Worm (Caenorhabditis elegans) whole organism, L1 larva: ENCODE measurements around the gene nkat-3.

ENCODE experiments used
- C04F5.9 ChIP-seq: sonication (generic microtip); optimal IDR thresholded peaks from 2 replicates; lab custom pipeline; 2016; ENCODE audit warnings: missing genetic modification characterization, missing compliant biosample characterization
- C34B4.2 ChIP-seq: sonication (generic microtip); optimal IDR thresholded peaks from 2 replicates; lab custom pipeline; 2017; ENCODE audit warnings: mild to moderate bottlenecking, missing genetic modification characterization, missing compliant biosample characterization
- Y116A8C.19 ChIP-seq: sonication (generic microtip); optimal IDR thresholded peaks from 2 replicates; lab custom pipeline; 2016; ENCODE audit warnings: missing compliant biosample characterization, missing genetic modification characterization, borderline replicate concordance
- alr-1 ChIP-seq: fragments of 200-800 bp; sonication (Bioruptor generic); optimal IDR thresholded peaks from 2 replicates; lab custom pipeline; 2018; ENCODE audit warnings: borderline replicate concordance, mild to moderate bottlenecking, missing genetic modification characterization, missing compliant biosample characterization
- ama-1 ChIP-seq: fragments of 150-350 bp; optimal IDR thresholded peaks from 2 replicates; lab custom pipeline; 2014
- ceh-63 ChIP-seq: fragments of 200-800 bp; sonication (Bioruptor generic); optimal IDR thresholded peaks from 2 replicates; lab custom pipeline; 2018; ENCODE audit warnings: mild to moderate bottlenecking, missing genetic modification characterization, missing compliant biosample characterization
- ceh-82 ChIP-seq, 3 experiments: fragments of 150-350 bp in 1 of 3; sonication (generic microtip) in 2 of 3; optimal IDR thresholded peaks; 2 replicates each; lab custom pipeline; 2014 to 2017; ENCODE audit warnings: missing biosample characterization in 3 of 3, missing genetic modification characterization in 3 of 3
- ceh-90 ChIP-seq: sonication (generic microtip); optimal IDR thresholded peaks from 2 replicates; lab custom pipeline; 2016; ENCODE audit warnings: missing genetic modification characterization, missing compliant biosample characterization
- ces-1 ChIP-seq: fragments of 150-350 bp; optimal IDR thresholded peaks from 2 replicates; lab custom pipeline; 2014; ENCODE audit warnings: missing biosample characterization, missing genetic modification reagents, missing genetic modification characterization
- dpl-1 ChIP-seq, 3 experiments: fragments of 150-350 bp in 2 of 3; sonication (generic microtip) in 1 of 3; optimal IDR thresholded peaks; 2 replicates each; lab custom pipeline; 2014 to 2017; ENCODE audit warnings: missing biosample characterization in 3 of 3, missing genetic modification characterization in 3 of 3, missing genetic modification reagents in 3 of 3
- efl-1 ChIP-seq, 4 experiments: fragments of 150-350 bp; optimal IDR thresholded peaks in 3 of 4; peaks in 1 of 4; 1 replicate in 1 of 4; 2 replicates in 3 of 4; lab custom pipeline; 2014; ENCODE audit warnings: missing biosample characterization in 2 of 4, missing genetic modification characterization in 2 of 4, missing genetic modification reagents in 2 of 4
- efl-3 ChIP-seq: fragments of 200-800 bp; sonication (Bioruptor generic); optimal IDR thresholded peaks from 2 replicates; lab custom pipeline; 2018; ENCODE audit warnings: mild to moderate bottlenecking, missing genetic modification characterization, missing compliant biosample characterization
- egl-27 ChIP-seq, 2 experiments: fragments of 150-350 bp in 1 of 2; sonication (generic microtip); optimal IDR thresholded peaks; 3 replicates each; lab custom pipeline; 2017 to 2018; ENCODE audit warnings: missing biosample characterization in 2 of 2, missing genetic modification characterization in 2 of 2, missing genetic modification reagents in 2 of 2
- fkh-4 ChIP-seq: sonication (generic microtip); optimal IDR thresholded peaks from 2 replicates; lab custom pipeline; 2016; ENCODE audit warnings: missing compliant biosample characterization, missing genetic modification characterization, borderline replicate concordance
- fos-1 ChIP-seq: fragments of 150-350 bp; optimal IDR thresholded peaks from 2 replicates; lab custom pipeline; 2014; ENCODE audit warnings: missing biosample characterization, missing genetic modification characterization
- hlh-17 ChIP-seq: fragments of 200-800 bp; sonication (Bioruptor generic); optimal IDR thresholded peaks from 2 replicates; lab custom pipeline; 2018; ENCODE audit warnings: missing genetic modification characterization, mild to moderate bottlenecking, missing compliant biosample characterization, moderate library complexity, borderline replicate concordance
- hpl-2 ChIP-seq: fragments of 150-350 bp; optimal IDR thresholded peaks from 2 replicates; lab custom pipeline; 2014; ENCODE audit warnings: missing biosample characterization, missing genetic modification reagents, missing genetic modification characterization
- irx-1 ChIP-seq: sonication (generic microtip); optimal IDR thresholded peaks from 2 replicates; lab custom pipeline; 2016; ENCODE audit warnings: missing genetic modification characterization, missing compliant biosample characterization
- isw-1 ChIP-seq: fragments of 200-800 bp; sonication (Bioruptor generic); IDR thresholded peaks from 2 replicates; pipeline ENCODE4 v1.3.6; 2022; ENCODE audit warnings: missing genetic modification characterization, missing compliant biosample characterization
- lin-13 ChIP-seq: fragments of 150-350 bp; optimal IDR thresholded peaks from 2 replicates; lab custom pipeline; 2014; ENCODE audit warnings: missing biosample characterization, missing genetic modification reagents, missing genetic modification characterization
- lin-35 ChIP-seq, 2 experiments: fragments of 150-350 bp; optimal IDR thresholded peaks; 2 replicates each; lab custom pipeline; 2014; ENCODE audit warnings: missing biosample characterization in 2 of 2, missing genetic modification characterization in 2 of 2, missing genetic modification reagents in 2 of 2
- lin-39 ChIP-seq: fragments of 150-350 bp; optimal IDR thresholded peaks from 2 replicates; lab custom pipeline; 2014; ENCODE audit warnings: missing biosample characterization, missing genetic modification reagents, missing genetic modification characterization
- lir-3 ChIP-seq: sonication (generic microtip); optimal IDR thresholded peaks from 2 replicates; lab custom pipeline; 2016; ENCODE audit warnings: mild to moderate bottlenecking, missing genetic modification characterization, moderate library complexity, missing compliant biosample characterization; ENCODE audit not compliant: poor library complexity
- mab-9 ChIP-seq: fragments of 200-800 bp; sonication (Bioruptor generic); IDR thresholded peaks from 2 replicates; pipeline ENCODE4 v1.3.6; 2022; ENCODE audit warnings: missing genetic modification reagents, missing genetic modification characterization, missing compliant biosample characterization
- mdl-1 ChIP-seq, 2 experiments: fragments of 150-350 bp; optimal IDR thresholded peaks; 2 replicates each; lab custom pipeline; 2014 to 2017; ENCODE audit warnings: missing biosample characterization in 2 of 2, missing genetic modification characterization in 2 of 2, inconsistent platforms in 1 of 2
- mef-2 ChIP-seq: fragments of 150-350 bp; optimal IDR thresholded peaks from 2 replicates; lab custom pipeline; 2014; ENCODE audit warnings: missing biosample characterization, missing genetic modification characterization
- mep-1 ChIP-seq: fragments of 150-350 bp; optimal IDR thresholded peaks from 2 replicates; lab custom pipeline; 2014; ENCODE audit warnings: missing biosample characterization, missing genetic modification characterization
- nhr-12 ChIP-seq: sonication (generic microtip); optimal IDR thresholded peaks from 2 replicates; lab custom pipeline; 2017; ENCODE audit warnings: missing biosample characterization, missing genetic modification characterization
- nhr-47 ChIP-seq: sonication (generic microtip); optimal IDR thresholded peaks from 2 replicates; lab custom pipeline; 2016; ENCODE audit warnings: mild to moderate bottlenecking, missing genetic modification characterization, moderate library complexity, missing compliant biosample characterization
- nhr-76 ChIP-seq: sonication (generic microtip); optimal IDR thresholded peaks from 2 replicates; lab custom pipeline; 2017; ENCODE audit warnings: missing biosample characterization, missing genetic modification characterization
- nhr-77 ChIP-seq: fragments of 150-350 bp; optimal IDR thresholded peaks from 2 replicates; lab custom pipeline; 2014; ENCODE audit warnings: missing biosample characterization, missing genetic modification characterization
- nhr-84 ChIP-seq: sonication (generic microtip); optimal IDR thresholded peaks from 2 replicates; lab custom pipeline; 2017; ENCODE audit warnings: missing biosample characterization, missing genetic modification characterization
- nhr-85 ChIP-seq: sonication (generic microtip); peaks from one replicate; lab custom pipeline; 2016; ENCODE audit warnings: missing genetic modification characterization, inconsistent platforms, missing compliant biosample characterization
- nhr-90 ChIP-seq: sonication (generic microtip); optimal IDR thresholded peaks from 2 replicates; lab custom pipeline; 2016; ENCODE audit warnings: mild to moderate bottlenecking, missing genetic modification characterization, missing compliant biosample characterization; ENCODE audit not compliant: poor library complexity
- pag-3 ChIP-seq: sonication (generic microtip); optimal IDR thresholded peaks from 2 replicates; lab custom pipeline; 2017; ENCODE audit warnings: missing genetic modification characterization, mild to moderate bottlenecking, missing compliant biosample characterization, antibody characterized with exemption, borderline replicate concordance; ENCODE audit not compliant: insufficient read depth
- snpc-4 ChIP-seq: fragments of 150-350 bp; optimal IDR thresholded peaks from 2 replicates; lab custom pipeline; 2014; ENCODE audit warnings: missing biosample characterization, missing genetic modification characterization
- snu-23 ChIP-seq: sonication (generic microtip); optimal IDR thresholded peaks from 2 replicates; lab custom pipeline; 2016; ENCODE audit warnings: missing genetic modification characterization, missing compliant biosample characterization
- sup-37 ChIP-seq: fragments of 200-800 bp; sonication (Bioruptor generic); optimal IDR thresholded peaks from 2 replicates; lab custom pipeline; 2018; ENCODE audit warnings: mild to moderate bottlenecking, missing genetic modification characterization, missing compliant biosample characterization
- swsn-7 ChIP-seq: sonication (generic microtip); optimal IDR thresholded peaks from 2 replicates; lab custom pipeline; 2016; ENCODE audit warnings: missing genetic modification characterization, missing compliant biosample characterization
- unc-30 ChIP-seq: sonication (generic microtip); optimal IDR thresholded peaks from 2 replicates; lab custom pipeline; 2017; ENCODE audit warnings: missing biosample characterization, missing genetic modification characterization
- unc-62 ChIP-seq: fragments of 150-350 bp; optimal IDR thresholded peaks from 2 replicates; lab custom pipeline; 2014; ENCODE audit warnings: missing biosample characterization, missing genetic modification reagents, missing genetic modification characterization
- vab-15 ChIP-seq: sonication (generic microtip); optimal IDR thresholded peaks from 2 replicates; lab custom pipeline; 2017; ENCODE audit warnings: missing genotype, mild to moderate bottlenecking, missing genetic modification characterization, missing compliant biosample characterization
- xbp-1 ChIP-seq: sonication (generic microtip); optimal IDR thresholded peaks from 2 replicates; lab custom pipeline; 2016; ENCODE audit warnings: missing genetic modification characterization, missing compliant biosample characterization
- zag-1 ChIP-seq: fragments of 150-350 bp; optimal IDR thresholded peaks from 2 replicates; lab custom pipeline; 2014; ENCODE audit warnings: missing biosample characterization, missing genetic modification characterization
- ztf-11 ChIP-seq, 2 experiments: sonication (generic microtip); optimal IDR thresholded peaks; 2 replicates each; lab custom pipeline; 2016 to 2017; ENCODE audit warnings: missing genetic modification characterization in 2 of 2, missing biosample characterization in 1 of 2, missing compliant biosample characterization in 1 of 2
- ztf-4 ChIP-seq: fragments of 150-350 bp; optimal IDR thresholded peaks from 2 replicates; lab custom pipeline; 2014; ENCODE audit warnings: missing biosample characterization, missing genetic modification characterization

nkat-3 gene

DNA sequence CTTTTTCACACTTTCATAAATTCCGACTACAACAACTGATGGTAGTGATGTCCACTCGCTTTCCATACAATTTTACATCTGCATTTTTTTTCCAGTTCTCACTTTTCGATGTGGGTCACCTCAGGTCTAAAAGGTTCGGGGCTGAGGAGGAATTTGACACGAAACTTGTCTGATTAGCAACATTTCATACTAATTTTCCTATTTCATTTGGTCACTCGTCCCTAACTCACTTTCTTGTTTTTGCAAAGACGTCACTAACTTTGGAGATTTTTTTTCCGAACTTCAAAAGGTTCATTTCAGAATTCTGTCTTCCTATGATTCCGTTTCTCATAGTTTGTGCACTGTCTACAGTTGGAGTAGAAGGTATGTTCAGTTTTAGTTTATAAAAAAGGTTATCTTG lies 46.3 kb downstream of the nkat-3 start, which contains the start of gene H13N06.2:
Gene H13N06.2 (plus strand): TSS at position 301 of the 400 bp plus-strand sequence.
- no peak for TF ChIP-seq ceh-90 (tag; lab: Kevin White, UChicago)

DNA sequence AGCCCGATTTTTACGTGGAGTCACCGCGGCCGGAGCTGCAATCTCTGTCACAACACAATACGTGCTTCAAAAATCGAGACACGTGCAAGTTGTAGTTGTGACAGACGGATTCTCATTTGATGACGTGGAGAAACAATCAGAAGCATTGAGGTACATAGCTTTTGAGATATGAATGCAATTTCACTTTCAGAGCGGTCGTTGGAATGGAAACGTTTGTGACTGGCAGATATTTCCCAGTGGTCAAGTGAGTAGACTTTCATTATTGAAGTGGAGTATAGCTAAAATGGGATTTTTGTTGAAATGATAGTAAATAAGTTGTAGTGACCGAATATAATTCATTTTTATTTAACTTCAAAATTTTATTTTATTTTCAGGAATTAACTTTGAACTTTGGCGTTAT lies 49.6 kb downstream of the nkat-3 start:
- TF ChIP-seq ceh-82 (tag; optimal IDR thresholded peaks at IDR 0.05; lab: Kevin White, UChicago) (no peak), hpl-2 (GFP tag; lab: Kevin White, UChicago) (no peak), Y116A8C.19 (tag; lab: Kevin White, UChicago) (no peak), lin-13 (no peak), lir-3 (tag; lab: Kevin White, UChicago) (no peak), fos-1 (tag; lab: Kevin White, UChicago) (no peak), lin-35 (GFP tag; optimal IDR thresholded peaks at IDR 0.05; lab: Kevin White, UChicago) (no peak), efl-3 (GFP tag; lab: Kevin White, UChicago) (no peak), ztf-4 (tag; lab: Kevin White, UChicago) (no peak), C34B4.2 (tag; lab: Kevin White, UChicago) (no peak), isw-1 (GFP tag; lab: Robert Waterston, UW) (no peak), fkh-4 (tag; lab: Kevin White, UChicago) (no peak), xbp-1 (tag; lab: Kevin White, UChicago) (no peak), nhr-84 (no peak), ama-1 (lab: Kevin White, UChicago) (no peak), efl-1 (optimal IDR thresholded peaks at IDR 0.05; lab: Kevin White, UChicago) (no peak), efl-1 (GFP tag; optimal IDR thresholded peaks at IDR 0.05 in 1 of 2; lab: Kevin White, UChicago) (no peak), nhr-85 (no peak)

DNA sequence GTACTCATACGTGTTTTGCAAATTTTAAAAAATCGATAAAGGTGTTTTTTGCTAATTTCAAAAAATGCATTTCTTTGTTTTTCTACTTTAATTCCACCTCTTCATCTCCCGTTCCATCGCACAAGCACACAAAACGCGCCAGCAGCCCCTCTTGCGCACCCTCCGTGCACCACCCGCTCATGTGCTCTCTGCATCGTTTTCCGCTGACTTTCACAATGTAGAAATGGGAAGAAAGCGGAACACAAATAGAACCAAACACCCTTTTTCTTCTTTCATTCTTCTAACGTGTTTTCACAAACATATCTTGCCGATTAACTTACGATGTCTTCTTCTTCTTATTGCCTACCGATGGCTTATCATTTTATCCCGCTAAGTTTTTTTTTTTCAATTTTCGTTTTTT lies 51.2 kb downstream of the nkat-3 start:
- TF ChIP-seq lin-35 (GFP tag; optimal IDR thresholded peaks at IDR 0.05; lab: Kevin White, UChicago), result peak; percentile 49 to 78
- TF ChIP-seq nhr-90, result peak; percentile 74
- TF ChIP-seq irx-1, result peak; percentile 55
- TF ChIP-seq snu-23 (GFP tag; lab: Kevin White, UChicago), result peak; percentile 81
- TF ChIP-seq ztf-4 (tag; lab: Kevin White, UChicago), result no peak
- TF ChIP-seq swsn-7 (tag; lab: Kevin White, UChicago), result peak; percentile 83
- no peak for TF ChIP-seq vab-15 (tag; lab: Kevin White, UChicago)
- TF ChIP-seq C04F5.9 (tag; lab: Kevin White, UChicago), result no peak
- peak; percentile 57 for TF ChIP-seq snpc-4 (tag; lab: Kevin White, UChicago)
- TF ChIP-seq nhr-47 (tag; lab: Kevin White, UChicago), result peak; percentile 75
- peak in 1 of 2 experiments; percentile 30 for TF ChIP-seq ztf-11 (tag; optimal IDR thresholded peaks at IDR 0.05; lab: Kevin White, UChicago)
- no peak for TF ChIP-seq mab-9
- TF ChIP-seq nhr-76 (tag; lab: Kevin White, UChicago), result no peak
- no peak for TF ChIP-seq unc-62 (GFP tag; lab: Kevin White, UChicago)
- no peak for TF ChIP-seq ceh-90 (tag; lab: Kevin White, UChicago)
- TF ChIP-seq unc-30, result no peak
- TF ChIP-seq pag-3 (tag; lab: Kevin White, UChicago), result no peak
- peak; percentile 46 for TF ChIP-seq lin-39 (tag; lab: Kevin White, UChicago)
- TF ChIP-seq lin-13, result no peak
- TF ChIP-seq nhr-77 (tag; lab: Kevin White, UChicago), result peak; percentile 13
- TF ChIP-seq egl-27 (tag; optimal IDR thresholded peaks at IDR 0.05; lab: Kevin White, UChicago), result no peak
- TF ChIP-seq sup-37 (GFP tag; lab: Kevin White, UChicago), result peak; percentile 50
- no peak for TF ChIP-seq mef-2 (tag; lab: Kevin White, UChicago)
- no peak for TF ChIP-seq ces-1 (GFP tag; lab: Kevin White, UChicago)
- no peak for TF ChIP-seq ceh-63 (GFP tag; lab: Kevin White, UChicago)
- TF ChIP-seq fkh-4 (tag; lab: Kevin White, UChicago), result no peak
- peak; percentile 26 for TF ChIP-seq lir-3 (tag; lab: Kevin White, UChicago)
- TF ChIP-seq dpl-1 (GFP tag; optimal IDR thresholded peaks at IDR 0.05; lab: Kevin White, UChicago), result peak; percentile 35 to 66 (median 64)
- TF ChIP-seq efl-3 (GFP tag; lab: Kevin White, UChicago), result no peak
- no peak for TF ChIP-seq nhr-12 (tag; lab: Kevin White, UChicago)
- peak; percentile 59 to 65 for TF ChIP-seq efl-1 (optimal IDR thresholded peaks at IDR 0.05; lab: Kevin White, UChicago)
- peak; percentile 44 to 90 for TF ChIP-seq efl-1 (GFP tag; optimal IDR thresholded peaks at IDR 0.05 in 1 of 2; lab: Kevin White, UChicago)
- peak in 1 of 2 experiments; percentile 54 for TF ChIP-seq mdl-1 (tag; optimal IDR thresholded peaks at IDR 0.05; lab: Kevin White, UChicago)
- no peak for TF ChIP-seq alr-1 (tag; lab: Kevin White, UChicago)
- no peak for TF ChIP-seq hlh-17 (GFP tag; lab: Kevin White, UChicago)
- TF ChIP-seq mep-1 (tag; lab: Kevin White, UChicago), result peak; percentile 76
- no peak for TF ChIP-seq zag-1 (tag; lab: Kevin White, UChicago)
